Fruit fly (Drosophila melanogaster): ENCODE measurements around the gene CG9682.

DNA sequence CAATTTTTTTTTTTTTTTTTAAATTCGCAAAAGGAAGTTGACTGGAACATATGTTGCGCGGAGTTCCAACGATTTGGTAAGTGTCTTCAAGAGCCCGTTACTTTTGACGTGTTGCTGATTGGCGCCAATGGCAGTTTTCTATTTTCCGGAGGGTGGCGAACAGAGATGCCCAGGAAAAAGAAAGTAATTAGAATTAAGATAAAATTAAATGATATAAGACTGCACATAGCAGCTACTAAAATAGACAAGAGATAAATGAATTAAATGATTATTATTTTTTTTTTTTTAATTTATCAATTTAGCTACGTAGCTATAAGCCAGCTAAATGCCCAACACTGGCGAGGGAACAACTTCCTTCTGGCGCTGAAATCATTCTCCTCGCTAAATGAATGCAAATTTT is 28.5 kb upstream of the CG9682 start:
- TF ChIP-seq CTCF (optimal IDR thresholded peaks at IDR 0.05): no peak
- no peak for TF ChIP-seq CG8478 (optimal IDR thresholded peaks at IDR 0.05)

Measured in S2 (cell line).